Fruit fly (Drosophila melanogaster): ENCODE results near the gene CG6729.

CG6729 gene

dm6 chr2L:10749607-10750467 lies 6.1 kb upstream of the CG6729 start:
- TF ChIP-seq CG15710 (tag; optimal IDR thresholded peaks at IDR 0.05) (no peak), D1 (tag; optimal IDR thresholded peaks at IDR 0.05) (no peak), rn (GFP tag; IDR thresholded peaks at IDR 0.05) (no peak), CG12605 (GFP tag; IDR thresholded peaks at IDR 0.05) (no peak), CG34367 (tag; optimal IDR thresholded peaks at IDR 0.05) (no peak), CG8159 (tag; optimal IDR thresholded peaks at IDR 0.05) (no peak), CG8301 (tag; optimal IDR thresholded peaks at IDR 0.05) (no peak), CG9948 (tag; optimal IDR thresholded peaks at IDR 0.05) (no peak), gl (tag; optimal IDR thresholded peaks at IDR 0.05) (no peak), Pif1A (GFP tag; optimal IDR thresholded peaks at IDR 0.05) (no peak), CG32121 (GFP tag; IDR thresholded peaks at IDR 0.05) (no peak), Ets98B (GFP tag; IDR thresholded peaks at IDR 0.05) (no peak), Snoo (tag; optimal IDR thresholded peaks at IDR 0.05) (no peak), fd96Ca (GFP tag; IDR thresholded peaks at IDR 0.05) (no peak)

DNA sequence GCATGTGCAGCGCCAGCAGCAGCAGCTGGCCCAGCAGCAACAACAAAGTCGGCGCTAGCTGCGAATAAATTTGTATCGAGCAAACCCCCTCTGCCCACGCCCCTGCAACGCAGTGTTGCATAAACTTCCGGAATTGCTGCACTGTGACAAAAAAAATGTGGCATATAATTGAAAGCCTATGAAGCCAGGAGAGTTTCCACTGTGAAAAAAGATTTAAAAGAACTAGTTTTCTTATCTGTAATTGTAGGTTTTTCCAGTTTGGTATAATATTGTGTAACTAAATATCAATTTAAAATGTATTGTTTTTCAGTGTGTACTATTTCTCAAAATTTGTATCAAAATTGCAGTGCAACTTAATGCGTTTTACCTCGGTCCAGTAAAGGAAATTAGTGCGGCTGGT lies 4.5 kb upstream of the CG6729 start:
- TF ChIP-seq EcR (GFP tag; optimal IDR thresholded peaks at IDR 0.05) (no peak), CG13204 (GFP tag; optimal IDR thresholded peaks at IDR 0.05) (no peak), CG34367 (tag; optimal IDR thresholded peaks at IDR 0.05) (no peak), CG32121 (GFP tag; IDR thresholded peaks at IDR 0.05) (peak; percentile 74), CG8159 (tag; optimal IDR thresholded peaks at IDR 0.05) (no peak), fd96Ca (GFP tag; IDR thresholded peaks at IDR 0.05) (no peak), CG9948 (tag; optimal IDR thresholded peaks at IDR 0.05) (no peak), CG8301 (tag; optimal IDR thresholded peaks at IDR 0.05) (peak; percentile 50), CG4496 (GFP tag; IDR thresholded peaks at IDR 0.05) (no peak; the same call in 2 of the 3 replicates), gl (tag; optimal IDR thresholded peaks at IDR 0.05) (no peak), rn (GFP tag; IDR thresholded peaks at IDR 0.05) (no peak), CG10348 (GFP tag; IDR thresholded peaks at IDR 0.05) (no peak), CG15710 (tag; optimal IDR thresholded peaks at IDR 0.05) (no peak), CG17806 (tag; optimal IDR thresholded peaks at IDR 0.05) (peak; percentile 4), D1 (tag; optimal IDR thresholded peaks at IDR 0.05) (no peak), CG12605 (GFP tag; IDR thresholded peaks at IDR 0.05) (no peak), Ets98B (GFP tag; IDR thresholded peaks at IDR 0.05) (peak; percentile 56)

- TF ChIP-seq CG34367 (tag; optimal IDR thresholded peaks at IDR 0.05) (no peak), CG15710 (tag; optimal IDR thresholded peaks at IDR 0.05) (peak; percentile 10), CG12605 (GFP tag; IDR thresholded peaks at IDR 0.05) (no peak), CG17806 (tag; optimal IDR thresholded peaks at IDR 0.05) (peak; percentile 21), fd96Ca (GFP tag; IDR thresholded peaks at IDR 0.05) (peak; percentile 91), Snoo (tag; optimal IDR thresholded peaks at IDR 0.05) (no peak), CG4496 (GFP tag; IDR thresholded peaks at IDR 0.05) (peak; percentile 75), CG10348 (GFP tag; IDR thresholded peaks at IDR 0.05) (no peak), Pif1A (GFP tag; optimal IDR thresholded peaks at IDR 0.05) (no peak), Ets98B (GFP tag; IDR thresholded peaks at IDR 0.05) (peak; percentile 82), CG8159 (tag; optimal IDR thresholded peaks at IDR 0.05) (peak; percentile 35), CG32121 (GFP tag; IDR thresholded peaks at IDR 0.05) (peak; percentile 80)
Observed at dm6 chr2L:10736993-10737756, 6.6 kb downstream of the CG6729 start, which contains the start of the genes Vha16-5 and CG12299. Gene Vha16-5 (minus strand): TSS chr2L:10737043. Gene CG12299 (plus strand): TSS chr2L:10737345.

- TF ChIP-seq CG4496 (GFP tag; IDR thresholded peaks at IDR 0.05) (0 out of 3 replicates have a peak, but pooled peaks have one; percentile 16), fd96Ca (GFP tag; IDR thresholded peaks at IDR 0.05) (no peak)
Observed at dm6 chr2L:10735923-10736322, 7.8 kb downstream of the CG6729 start, which contains the start of gene Nup107. Gene Nup107 (minus strand): TSS chr2L:10736071.

- TF ChIP-seq CG13204 (GFP tag; optimal IDR thresholded peaks at IDR 0.05) (no peak), Pif1B (GFP tag; optimal IDR thresholded peaks at IDR 0.05) (no peak), fd96Ca (GFP tag; IDR thresholded peaks at IDR 0.05) (no peak), Ets98B (GFP tag; IDR thresholded peaks at IDR 0.05) (peak; percentile 43; the same call in 1 of the 2 replicates), gl (tag; optimal IDR thresholded peaks at IDR 0.05) (no peak), CG34367 (tag; optimal IDR thresholded peaks at IDR 0.05) (no peak), CG8159 (tag; optimal IDR thresholded peaks at IDR 0.05) (no peak), EcR (GFP tag; optimal IDR thresholded peaks at IDR 0.05) (no peak), Pif1A (GFP tag; optimal IDR thresholded peaks at IDR 0.05) (no peak), CG10348 (GFP tag; IDR thresholded peaks at IDR 0.05) (no peak), CG15710 (tag; optimal IDR thresholded peaks at IDR 0.05) (peak; percentile 53), D1 (tag; optimal IDR thresholded peaks at IDR 0.05) (no peak), CG12605 (GFP tag; IDR thresholded peaks at IDR 0.05) (no peak), CG32121 (GFP tag; IDR thresholded peaks at IDR 0.05) (no peak), Snoo (tag; optimal IDR thresholded peaks at IDR 0.05) (peak; percentile 27), CG17806 (tag; optimal IDR thresholded peaks at IDR 0.05) (peak; percentile 35), CG8301 (tag; optimal IDR thresholded peaks at IDR 0.05) (no peak), CG4496 (GFP tag; IDR thresholded peaks at IDR 0.05) (peak; percentile 20; the same call in 1 of the 3 replicates), CG9948 (tag; optimal IDR thresholded peaks at IDR 0.05) (peak; percentile 5)
Observed at dm6 chr2L:10732343-10732808, 11.4 kb downstream of the CG6729 start, which contains the start of the genes EMC3 and Dpy-30L1. Gene EMC3 (minus strand): TSS chr2L:10732423. Gene Dpy-30L1 (plus strand): TSS chr2L:10732653.
